Worm (Caenorhabditis elegans): Measurements from ENCODE around the gene pho-10.
A peak's percentile ranks its signal among the peaks of the same experiment; 100 is the strongest.

The pho-10 gene

DNA sequence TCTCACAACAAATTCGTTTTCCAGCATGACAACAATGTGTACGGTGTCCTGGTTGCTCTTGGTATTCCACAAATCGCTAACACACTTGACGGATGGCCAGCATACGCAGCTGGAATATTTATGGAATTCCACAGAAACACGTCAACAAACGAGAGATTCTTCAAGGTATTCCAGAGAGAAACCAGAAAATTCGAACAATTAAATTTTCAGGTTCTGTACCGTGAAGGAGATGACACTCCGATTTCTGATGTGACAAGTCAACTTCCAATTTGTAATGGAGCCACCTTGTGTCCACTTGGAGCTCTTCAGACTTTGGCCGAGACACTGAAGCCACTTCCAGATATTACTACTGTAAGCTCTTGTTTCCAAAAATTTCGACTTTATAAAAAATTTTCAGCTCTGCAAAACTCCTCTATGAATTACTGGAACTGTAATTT, 13.6 kb upstream of the pho-10 start:
- TF ChIP-seq lin-38 (GFP tag; IDR thresholded peaks at IDR 0.05) (peak; percentile 59), nhr-41 (GFP tag; IDR thresholded peaks at IDR 0.05) (no peak), D1046.2 (GFP tag; IDR thresholded peaks at IDR 0.05) (peak; percentile 59; the same call in 1 of the 2 replicates), T26A8.4 (GFP tag; IDR thresholded peaks at IDR 0.05) (peak; percentile 60), lin-15B (tag; optimal IDR thresholded peaks at IDR 0.05) (no peak), lsy-2 (tag; optimal IDR thresholded peaks at IDR 0.05) (peak in 1 of 2 experiments; percentile 11), mes-2 (tag; optimal IDR thresholded peaks at IDR 0.05; ENCODE audit: poor library complexity, severe bottlenecking) (peak; percentile 17), daf-8 (GFP tag; IDR thresholded peaks at IDR 0.05) (no peak), lin-13 (GFP tag; optimal IDR thresholded peaks at IDR 0.05) (peak; percentile 61), vab-7 (GFP tag; IDR thresholded peaks at IDR 0.05) (peak; percentile 28; the same call in 1 of the 2 replicates), nhr-10 (tag; optimal IDR thresholded peaks at IDR 0.05) (no peak), Y75B8A.6 (GFP tag; IDR thresholded peaks at IDR 0.05) (peak; percentile 66; the same call in 1 of the 2 replicates), pha-4 (GFP tag; IDR thresholded peaks at IDR 0.05) (0 out of 2 replicates have a peak, but pooled peaks have one; percentile 29), pha-4 (tag; optimal IDR thresholded peaks at IDR 0.05) (no peak), hlh-11 (tag; optimal IDR thresholded peaks at IDR 0.05) (peak; percentile 27), unc-130 (GFP tag; optimal IDR thresholded peaks at IDR 0.05) (no peak), nhr-102 (tag; optimal IDR thresholded peaks at IDR 0.05) (peak; percentile 62), lin-1 (GFP tag; IDR thresholded peaks at IDR 0.05) (peak; percentile 21; the same call in 1 of the 2 replicates), duxl-1 (tag; optimal IDR thresholded peaks at IDR 0.05; ENCODE audit: poor library complexity) (peak; percentile 58), zip-2 (tag; optimal IDR thresholded peaks at IDR 0.05) (no peak), ztf-7 (tag; optimal IDR thresholded peaks at IDR 0.05) (no peak), ceh-20 (GFP tag; IDR thresholded peaks at IDR 0.05) (0 out of 2 replicates have a peak, but pooled peaks have one; percentile 8), ama-1 (optimal IDR thresholded peaks at IDR 0.05) (peak; percentile 78), skn-1 (tag; optimal IDR thresholded peaks at IDR 0.05) (no peak), mep-1 (tag; optimal IDR thresholded peaks at IDR 0.05) (peak; percentile 71), gei-8 (GFP tag; optimal IDR thresholded peaks at IDR 0.05) (peak; percentile 22), dmd-8 (GFP tag; IDR thresholded peaks at IDR 0.05) (no peak), ZK546.5 (tag; optimal IDR thresholded peaks at IDR 0.05) (no peak), mdt-29 (GFP tag; IDR thresholded peaks at IDR 0.05) (peak; percentile 30; the same call in 1 of the 2 replicates), F49E8.2 (tag; optimal IDR thresholded peaks at IDR 0.05; ENCODE audit: borderline replicate concordance) (no peak), F37D6.2 (tag; optimal IDR thresholded peaks at IDR 0.05) (no peak), saeg-2 (GFP tag; IDR thresholded peaks at IDR 0.05) (0 out of 2 replicates have a peak, but pooled peaks have one; percentile 15), aha-1 (tag) (peak; percentile 94), dve-1 (tag; optimal IDR thresholded peaks at IDR 0.05; ENCODE audit: insufficient read depth) (peak; percentile 28), daf-16 (GFP tag; optimal IDR thresholded peaks at IDR 0.05) (peak in 1 of 2 experiments; percentile 65), daf-16 (tag; optimal IDR thresholded peaks at IDR 0.05) (peak; percentile 50), zfp-3 (GFP tag; conservative IDR thresholded peaks at IDR 0.05) (peak; percentile 67)

DNA sequence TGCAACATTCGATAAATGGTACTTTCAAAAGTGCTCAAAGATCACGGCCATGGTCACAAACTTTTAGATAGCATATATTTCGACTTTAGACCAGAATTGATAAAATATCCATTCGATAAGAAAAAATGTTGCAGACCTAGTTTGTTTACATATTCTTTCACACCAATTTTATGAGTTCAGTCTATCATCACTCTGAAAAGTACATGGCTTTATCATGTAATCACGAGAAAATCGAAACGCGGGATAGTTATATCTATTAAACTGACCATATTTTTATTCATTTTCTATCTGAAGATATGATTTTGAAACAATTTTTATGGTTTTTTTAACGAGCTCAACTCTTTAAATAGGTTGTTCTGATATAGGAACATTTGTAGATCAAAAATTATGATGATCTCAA, 11.1 kb upstream of the pho-10 start, which contains the start of gene pho-11:
Gene pho-11 (plus strand): TSS at position 374 of the 400 bp plus-strand sequence.
- TF ChIP-seq zfp-3 (GFP tag; conservative IDR thresholded peaks at IDR 0.05) (no peak), dmd-6 (GFP tag; IDR thresholded peaks at IDR 0.05) (peak; percentile 27; the same call in 1 of the 2 replicates), nhr-76 (tag; optimal IDR thresholded peaks at IDR 0.05) (no peak), rbr-2 (tag; optimal IDR thresholded peaks at IDR 0.05) (no peak), Y5F2A.4 (GFP tag; optimal IDR thresholded peaks at IDR 0.05) (no peak), snpc-1.2 (GFP tag; IDR thresholded peaks at IDR 0.05) (no peak), daf-16 (GFP tag; optimal IDR thresholded peaks at IDR 0.05) (no peak), daf-16 (tag; optimal IDR thresholded peaks at IDR 0.05) (peak; percentile 88), nhr-11 (tag; optimal IDR thresholded peaks at IDR 0.05) (no peak), jun-1 (tag; optimal IDR thresholded peaks at IDR 0.05) (no peak), nhr-111 (GFP tag; optimal IDR thresholded peaks at IDR 0.05) (no peak), nhr-41 (GFP tag; IDR thresholded peaks at IDR 0.05) (no peak), skn-1 (tag; optimal IDR thresholded peaks at IDR 0.05) (no peak), T26A8.4 (GFP tag; IDR thresholded peaks at IDR 0.05) (no peak), lin-39 (tag; optimal IDR thresholded peaks at IDR 0.05) (no peak), unc-130 (GFP tag; optimal IDR thresholded peaks at IDR 0.05) (no peak), ces-1 (GFP tag; optimal IDR thresholded peaks at IDR 0.05) (no peak), lin-38 (GFP tag; IDR thresholded peaks at IDR 0.05) (no peak), dve-1 (tag; optimal IDR thresholded peaks at IDR 0.05; ENCODE audit: insufficient read depth) (peak; percentile 76), hmg-1.1 (GFP tag; IDR thresholded peaks at IDR 0.05) (no peak), php-3 (GFP tag; IDR thresholded peaks at IDR 0.05) (peak; percentile 90), aly-2 (tag; optimal IDR thresholded peaks at IDR 0.05) (no peak), mxl-2 (GFP tag; conservative IDR thresholded peaks at IDR 0.05) (no peak)
